Fruit fly (Drosophila melanogaster) whole organism, embryonic: Measurements from ENCODE around the gene SclB.
A peak's percentile ranks its signal among the peaks of the same experiment; 100 is the strongest.

Experiments
- Blimp-1 ChIP-seq: fragments of 200-800 bp; sonication (Bioruptor generic); optimal IDR thresholded peaks from 3 replicates; lab custom pipeline; 2018; ENCODE audit warnings: missing biosample characterization, missing genetic modification characterization, mild to moderate bottlenecking, moderate library complexity, missing genetic modification reagents
- CG11093 ChIP-seq: fragments of 200-800 bp; sonication (Bioruptor generic); IDR thresholded peaks from 3 replicates; pipeline ENCODE4 v1.3.6; 2022; ENCODE audit warnings: missing biosample characterization, missing genetic modification characterization
- CG12219 ChIP-seq: fragments of 200-800 bp; sonication (Bioruptor generic); optimal IDR thresholded peaks from 3 replicates; lab custom pipeline; 2018; ENCODE audit warnings: missing biosample characterization, mild to moderate bottlenecking, missing genetic modification characterization
- CG12299 ChIP-seq: fragments of 200-800 bp; sonication (Bioruptor generic); optimal IDR thresholded peaks from 2 replicates; lab custom pipeline; 2018; ENCODE audit warnings: missing biosample characterization, mild to moderate bottlenecking, missing genetic modification characterization
- CG13894 ChIP-seq: fragments of 200-800 bp; sonication (Bioruptor generic); optimal IDR thresholded peaks from 3 replicates; lab custom pipeline; 2018; ENCODE audit warnings: missing biosample characterization, mild to moderate bottlenecking, missing genetic modification characterization, moderate library complexity
- CG1603 ChIP-seq: fragments of 200-800 bp; sonication (Bioruptor generic); optimal IDR thresholded peaks from 2 replicates; lab custom pipeline; 2019; ENCODE audit warnings: missing biosample characterization, mild to moderate bottlenecking, missing genetic modification characterization, moderate library complexity
- CG16815 ChIP-seq: fragments of 200-800 bp; sonication (Bioruptor generic); optimal IDR thresholded peaks from 3 replicates; lab custom pipeline; 2017; ENCODE audit warnings: missing biosample characterization, mild to moderate bottlenecking, missing genetic modification characterization
- CG18764 ChIP-seq: fragments of 200-800 bp; sonication (Bioruptor generic); optimal IDR thresholded peaks from 3 replicates; lab custom pipeline; 2016; ENCODE audit warnings: missing biosample characterization, missing genetic modification characterization
- CG6813 ChIP-seq: fragments of 200-800 bp; sonication (Bioruptor generic); optimal IDR thresholded peaks from 2 replicates; lab custom pipeline; 2017; ENCODE audit warnings: missing biosample characterization, missing genetic modification characterization, mild to moderate bottlenecking, moderate library complexity, missing genetic modification reagents
- CG6854 ChIP-seq: fragments of 200-800 bp; sonication (Bioruptor generic); optimal IDR thresholded peaks from 3 replicates; lab custom pipeline; 2017; ENCODE audit warnings: missing biosample characterization, mild to moderate bottlenecking, missing genetic modification characterization
- CG7928 ChIP-seq: fragments of 200-800 bp; sonication (Bioruptor generic); optimal IDR thresholded peaks from 2 replicates; lab custom pipeline; 2017; ENCODE audit warnings: missing biosample characterization, mild to moderate bottlenecking, missing genetic modification characterization
- CG9609 ChIP-seq: fragments of 200-800 bp; sonication (Bioruptor generic); optimal IDR thresholded peaks from 3 replicates; lab custom pipeline; 2016; ENCODE audit warnings: missing biosample characterization, missing genetic modification characterization
- D19A ChIP-seq: fragments of 200-800 bp; optimal IDR thresholded peaks from 3 replicates; lab custom pipeline; 2019; ENCODE audit warnings: missing biosample characterization, mild to moderate bottlenecking, missing genetic modification characterization, moderate library complexity
- Dip2 ChIP-seq: fragments of 200-800 bp; sonication (Bioruptor generic); IDR thresholded peaks from 2 replicates; pipeline ENCODE4 v1.3.6; 2022; ENCODE audit warnings: missing biosample characterization, missing genetic modification characterization
- Dip3 ChIP-seq: fragments of 200-800 bp; sonication (Bioruptor generic); optimal IDR thresholded peaks from 3 replicates; lab custom pipeline; 2016; ENCODE audit warnings: missing biosample characterization, missing genetic modification characterization
- Doc2 ChIP-seq: fragments of 200-800 bp; sonication (Bioruptor generic); IDR thresholded peaks from 2 replicates; pipeline ENCODE4 v1.3.6; 2022; ENCODE audit warnings: missing biosample characterization, missing genetic modification characterization
- Doc3 ChIP-seq: fragments of 200-800 bp; sonication (Bioruptor generic); IDR thresholded peaks from 3 replicates; pipeline ENCODE4 v1.3.6; 2022; ENCODE audit warnings: missing biosample characterization, missing genetic modification characterization; ENCODE audit not compliant: partially characterized antibody
- Dref ChIP-seq: fragments of 200-800 bp; sonication (Bioruptor generic); IDR thresholded peaks from 2 replicates; pipeline ENCODE4 v1.3.6; 2022; ENCODE audit warnings: missing biosample characterization, missing genetic modification characterization
- ERR ChIP-seq: fragments of 200-800 bp; sonication (Bioruptor generic); optimal IDR thresholded peaks from 2 replicates; lab custom pipeline; 2016; ENCODE audit warnings: missing biosample characterization, missing genetic modification characterization
- Mrtf ChIP-seq: fragments of 200-800 bp; sonication (Bioruptor generic); IDR thresholded peaks from 3 replicates; pipeline ENCODE4 v1.3.6; 2022; ENCODE audit warnings: missing biosample characterization, missing genetic modification characterization
- NFAT ChIP-seq: fragments of 200-800 bp; sonication (Bioruptor generic); IDR thresholded peaks from 2 replicates; pipeline ENCODE4 v1.3.6; 2022; ENCODE audit warnings: missing biosample characterization, missing genetic modification characterization
- Sox102F ChIP-seq: fragments of 200-800 bp; sonication (Bioruptor generic); optimal IDR thresholded peaks from 2 replicates; lab custom pipeline; 2018; ENCODE audit warnings: missing biosample characterization, mild to moderate bottlenecking, missing genetic modification characterization, moderate library complexity
- Vsx1 ChIP-seq: fragments of 200-800 bp; sonication (Bioruptor generic); optimal IDR thresholded peaks from 2 replicates; lab custom pipeline; 2017; ENCODE audit warnings: missing biosample characterization, mild to moderate bottlenecking, missing genetic modification characterization, missing genetic modification reagents
- btn ChIP-seq: fragments of 200-800 bp; sonication (Bioruptor generic); optimal IDR thresholded peaks from 2 replicates; lab custom pipeline; 2016; ENCODE audit warnings: missing biosample characterization, missing genetic modification characterization
- emc ChIP-seq: fragments of 200-800 bp; sonication (Bioruptor generic); optimal IDR thresholded peaks from 2 replicates; lab custom pipeline; 2016; ENCODE audit warnings: missing biosample characterization, missing genetic modification characterization
- gem ChIP-seq: fragments of 200-800 bp; sonication (Bioruptor generic); optimal IDR thresholded peaks from 2 replicates; lab custom pipeline; 2019; ENCODE audit warnings: missing biosample characterization, mild to moderate bottlenecking, missing genetic modification characterization, moderate library complexity
- kni ChIP-seq: fragments of 200-800 bp; sonication (Bioruptor generic); optimal IDR thresholded peaks from 3 replicates; lab custom pipeline; 2017; ENCODE audit warnings: mild to moderate bottlenecking, missing biosample characterization, missing genetic modification reagents, missing genetic modification characterization
- lilli ChIP-seq: fragments of 200-800 bp; sonication (Bioruptor generic); optimal IDR thresholded peaks from 3 replicates; lab custom pipeline; 2016; ENCODE audit warnings: missing biosample characterization, missing genetic modification characterization
- lola ChIP-seq, 3 experiments: fragments of >200 bp in 2 of 3; fragments of 200-800 bp in 1 of 3; sonication (Bioruptor generic) in 1 of 3; optimal IDR thresholded peaks; 2 replicates each; lab custom pipeline; 2017 to 2019; ENCODE audit warnings: missing biosample characterization in 3 of 3, missing genetic modification characterization in 3 of 3, mild to moderate bottlenecking in 1 of 3, moderate library complexity in 1 of 3
- lov ChIP-seq, 2 experiments: fragments of 200-800 bp in 1 of 2; fragments of >200 bp in 1 of 2; sonication (Bioruptor generic) in 1 of 2; IDR thresholded peaks in 1 of 2; optimal IDR thresholded peaks in 1 of 2; 2 replicates in 1 of 2; 3 replicates in 1 of 2; pipeline versions ENCODE4 v1.3.6 to Lab custom; 2017 to 2022; ENCODE audit warnings: missing biosample characterization in 1 of 2, missing genetic modification characterization in 1 of 2
- otp ChIP-seq: fragments of 200-800 bp; sonication (Bioruptor generic); IDR thresholded peaks from 3 replicates; pipeline ENCODE4, ENCODE4 v1.3.6; 2022; ENCODE audit warnings: missing biosample characterization, missing genetic modification characterization
- pho ChIP-seq: fragments of 200-800 bp; sonication (Bioruptor generic); optimal IDR thresholded peaks from 2 replicates; lab custom pipeline; 2016; ENCODE audit warnings: missing biosample characterization, missing genetic modification characterization
- row ChIP-seq: fragments of 200-800 bp; sonication (Bioruptor generic); IDR thresholded peaks from 3 replicates; pipeline ENCODE4 v1.3.6; 2022; ENCODE audit warnings: missing biosample characterization, missing genetic modification characterization
- slbo ChIP-seq: fragments of 200-800 bp; sonication (Bioruptor generic); IDR thresholded peaks from 2 replicates; pipeline ENCODE4 v1.3.6; 2022; ENCODE audit warnings: missing biosample characterization, missing genetic modification characterization
- ssp ChIP-seq: fragments of 200-800 bp; sonication (Bioruptor generic); IDR thresholded peaks from 2 replicates; pipeline ENCODE4 v1.3.6; 2022; ENCODE audit warnings: missing biosample characterization, missing genetic modification characterization
- vvl ChIP-seq: fragments of 200-800 bp; sonication (Bioruptor generic); IDR thresholded peaks from 2 replicates; pipeline ENCODE4 v1.3.6; 2022; ENCODE audit warnings: missing biosample characterization, missing genetic modification characterization

SclB gene

dm6 chr2L:16801578-16802152, 36.1 kb upstream of the SclB start (continued):
- TF ChIP-seq Dref (GFP tag; lab: Robert Waterston, UW) (no peak), CG6854 (GFP tag; lab: Kevin White, UChicago) (peak; percentile 12), lov (optimal IDR thresholded peaks at IDR 0.05; lab: Kevin White, UChicago) (no peak), lov (GFP tag; IDR thresholded peaks at IDR 0.05; lab: Robert Waterston, UW) (no peak), slbo (GFP tag; lab: Robert Waterston, UW) (no peak), CG12299 (tag; lab: Kevin White, UChicago) (no peak), CG9609 (no peak), NFAT (GFP tag; lab: Robert Waterston, UW) (no peak), Dip3 (GFP tag; lab: Kevin White, UChicago) (no peak), CG18764 (no peak), CG7928 (no peak)

DNA sequence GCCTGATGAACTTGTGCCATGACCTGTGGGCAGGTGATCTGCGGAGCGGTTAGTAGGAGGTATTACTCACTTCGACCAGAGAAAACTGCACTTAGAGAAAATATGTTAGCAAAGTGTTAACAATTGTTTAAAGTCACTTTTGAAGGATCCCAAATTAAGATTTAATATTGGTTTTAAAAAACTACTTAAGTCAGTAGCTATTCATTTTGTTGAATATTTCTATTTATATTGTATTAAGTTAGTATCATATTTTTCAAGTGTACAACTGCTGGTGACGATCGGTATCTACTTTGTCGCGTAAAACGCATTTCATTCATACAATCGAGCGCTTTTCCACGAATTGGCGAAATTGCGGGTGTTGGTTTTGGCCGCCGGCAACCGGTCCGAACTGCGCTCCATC, 34.1 kb upstream of the SclB start:
- peak; percentile 5 for TF ChIP-seq Sox102F (GFP tag; lab: Kevin White, UChicago)
- TF ChIP-seq pho = no peak
- TF ChIP-seq lilli (GFP tag; lab: Kevin White, UChicago) = no peak
- no peak for TF ChIP-seq Doc3 (GFP tag; lab: Robert Waterston, UW)
- peak; percentile 30; the same call in 2 of the 3 replicates for TF ChIP-seq row
- peak; percentile 31 for TF ChIP-seq gem
- TF ChIP-seq otp = no peak

- TF ChIP-seq D19A (tag; lab: Kevin White, UChicago) (peak; percentile 80), CG16815 (GFP tag; lab: Kevin White, UChicago) (no peak), Blimp-1 (peak; percentile 82), Doc2 (GFP tag; lab: Robert Waterston, UW) (no peak), vvl (GFP tag; lab: Robert Waterston, UW) (peak; percentile 20; the same call in 1 of the 2 replicates), kni (GFP tag; lab: Kevin White, UChicago) (peak; percentile 41), CG11093 (GFP tag; lab: Robert Waterston, UW) (no peak)
These were observed 33.3 kb upstream of the SclB start, which contains the start of gene CG13272 for dm6 chr2L:16804376-16804934. CG13272 (plus strand) TSS chr2L:16804884.

dm6 chr2L:16808752-16809151, 29.0 kb upstream of the SclB start:
- TF ChIP-seq CG6813 (GFP tag; lab: Kevin White, UChicago) = no peak
- TF ChIP-seq Vsx1 (GFP tag; lab: Kevin White, UChicago) = no peak
- no peak for TF ChIP-seq btn (GFP tag; lab: Kevin White, UChicago)
- TF ChIP-seq CG12219 (GFP tag; lab: Kevin White, UChicago) = no peak
- no peak for TF ChIP-seq CG13894
- no peak for TF ChIP-seq emc (GFP tag; lab: Kevin White, UChicago)
- no peak for TF ChIP-seq ERR
- no peak for TF ChIP-seq lola (GFP tag; optimal IDR thresholded peaks at IDR 0.05; lab: Kevin White, UChicago)
- no peak for TF ChIP-seq CG1603 (tag; lab: Kevin White, UChicago)
- TF ChIP-seq Dip2 = no peak
- no peak for TF ChIP-seq kni (GFP tag; lab: Kevin White, UChicago)
- TF ChIP-seq Mrtf (GFP tag; lab: Robert Waterston, UW) = no peak
- TF ChIP-seq CG7928 = no peak
- TF ChIP-seq ssp (GFP tag; lab: Robert Waterston, UW) = no peak
- TF ChIP-seq, all 482 proteins: peak for 0
